Worm (Caenorhabditis elegans): ENCODE data around the gene C32A9.1.

DNA sequence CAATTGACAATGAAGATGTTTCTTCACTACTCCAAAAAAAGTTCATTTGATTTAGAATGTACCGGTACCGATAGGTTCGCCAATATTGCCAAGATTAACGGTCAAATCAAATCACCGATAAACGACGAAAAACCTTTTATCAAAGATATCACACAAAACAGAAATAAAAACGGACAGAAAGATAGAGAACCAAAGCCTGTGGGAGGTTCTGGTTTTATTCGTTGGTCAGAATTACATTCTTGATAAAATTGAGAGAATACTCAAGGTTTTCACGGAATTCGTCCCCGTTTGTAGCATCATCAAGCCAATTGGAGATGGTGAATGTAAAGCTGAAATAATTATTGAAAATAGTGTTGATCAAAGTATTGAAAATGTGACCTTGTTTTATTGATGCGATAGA lies 47.0 kb upstream of the C32A9.1 start:
- TF ChIP-seq ref-2 (tag; optimal IDR thresholded peaks at IDR 0.05) (no peak), odd-2 (tag; optimal IDR thresholded peaks at IDR 0.05) (no peak), K09A11.1 (tag; optimal IDR thresholded peaks at IDR 0.05; ENCODE audit: insufficient read depth) (no peak), nhr-11 (tag; optimal IDR thresholded peaks at IDR 0.05) (no peak), hlh-30 (tag; optimal IDR thresholded peaks at IDR 0.05; ENCODE audit: insufficient read depth) (no peak), unc-55 (GFP tag; optimal IDR thresholded peaks at IDR 0.05) (no peak), ama-1 (optimal IDR thresholded peaks at IDR 0.05) (no peak)
